Worm (Caenorhabditis elegans): ENCODE measurements around the gene gst-32.

DNA sequence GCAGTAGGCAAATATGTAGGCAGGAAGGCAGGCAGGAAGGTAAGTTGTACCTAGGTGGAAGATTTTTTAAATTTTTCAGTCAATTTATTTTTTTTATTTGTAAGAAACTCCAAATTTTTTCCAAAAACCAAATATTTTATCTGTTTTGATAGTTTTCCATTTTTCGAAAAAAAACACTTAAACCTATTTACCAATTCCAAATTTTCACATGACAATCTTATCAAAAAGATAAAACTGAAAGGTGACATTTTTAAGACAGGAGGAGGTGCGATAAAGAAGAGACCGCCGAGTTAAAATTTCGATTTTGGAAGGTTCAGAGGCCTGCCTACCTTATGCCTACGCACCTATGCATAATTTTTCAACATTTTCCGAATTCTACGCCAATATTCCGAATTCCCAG, 12.6 kb upstream of the gst-32 start:
- TF ChIP-seq snpc-4 (tag; optimal IDR thresholded peaks at IDR 0.05): no peak
- no peak for TF ChIP-seq blmp-1 (tag; optimal IDR thresholded peaks at IDR 0.05)
- no peak for TF ChIP-seq zag-1 (tag; optimal IDR thresholded peaks at IDR 0.05)
- TF ChIP-seq egl-13 (tag; optimal IDR thresholded peaks at IDR 0.05): no peak
- TF ChIP-seq ceh-90 (tag; optimal IDR thresholded peaks at IDR 0.05): no peak
- no peak for TF ChIP-seq pqm-1 (tag; optimal IDR thresholded peaks at IDR 0.05)
- TF ChIP-seq C34B4.2 (tag; optimal IDR thresholded peaks at IDR 0.05): no peak
- TF ChIP-seq egl-27 (tag; optimal IDR thresholded peaks at IDR 0.05): no peak
- TF ChIP-seq F16B12.6 (tag; optimal IDR thresholded peaks at IDR 0.05): no peak

Data from whole organism, L1 larva.